Fruit fly (Drosophila melanogaster): ENCODE results near the gene CG3091.

DNA sequence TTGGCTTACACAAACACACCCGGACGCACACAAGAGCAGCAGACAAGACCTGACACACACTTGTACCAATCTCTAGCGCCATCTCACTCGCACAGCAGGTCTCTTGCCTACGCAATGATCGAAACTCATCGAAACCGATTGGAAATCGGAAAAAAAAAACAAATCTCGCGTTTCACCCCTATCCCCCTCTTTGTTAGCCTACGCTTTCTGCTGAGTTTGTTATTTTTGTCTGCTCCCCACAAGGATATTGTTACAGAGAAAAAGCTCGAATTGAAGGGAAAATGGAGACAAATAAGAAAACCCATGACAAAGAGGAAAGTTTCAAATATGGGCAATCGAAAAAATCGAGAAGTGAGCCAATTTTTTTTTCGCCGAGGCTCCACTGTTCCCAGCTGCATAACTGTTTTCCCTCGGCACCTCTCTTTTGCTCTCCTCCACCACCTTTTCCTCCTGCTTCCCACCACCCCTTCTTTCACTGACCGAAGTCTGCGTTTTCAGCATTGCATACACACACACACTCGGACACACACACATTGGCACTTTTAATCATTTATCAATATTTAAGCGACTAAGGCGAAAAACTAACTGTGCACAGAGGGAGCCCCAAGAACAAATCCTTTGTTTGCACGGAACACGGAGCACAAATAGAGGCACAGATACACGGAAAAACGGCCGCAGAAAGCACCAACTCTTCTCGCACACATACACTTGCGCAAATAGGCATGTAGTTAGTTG, 16.0 kb upstream of the CG3091 start:
- TF ChIP-seq Clk (GFP tag; optimal IDR thresholded peaks at IDR 0.05) (no peak), ovo (GFP tag; optimal IDR thresholded peaks at IDR 0.05) (peak; percentile 64), CG5204 (GFP tag; optimal IDR thresholded peaks at IDR 0.05) (no peak), Crg-1 (GFP tag; optimal IDR thresholded peaks at IDR 0.05) (no peak), CG14711 (tag; optimal IDR thresholded peaks at IDR 0.05) (no peak), cnc (optimal IDR thresholded peaks at IDR 0.05) (no peak), Hr96 (GFP tag; optimal IDR thresholded peaks at IDR 0.05) (peak; percentile 63), CG12768 (GFP tag; optimal IDR thresholded peaks at IDR 0.05) (peak; percentile 3), kay (GFP tag; ENCODE audit: borderline replicate concordance) (no peak), CG7045 (GFP tag; optimal IDR thresholded peaks at IDR 0.05) (no peak), Mnt (GFP tag; optimal IDR thresholded peaks at IDR 0.05) (peak; percentile 44), CG33017 (tag; optimal IDR thresholded peaks at IDR 0.05) (no peak), bab1 (GFP tag; optimal IDR thresholded peaks at IDR 0.05) (no peak)
